Worm (Caenorhabditis elegans) whole organism, mixed stage, embryonic: ENCODE results near the gene F14F8.8.
A peak's percentile ranks its signal among the peaks of the same experiment; 100 is the strongest.

Experiments used
- M03D4.4 ChIP-seq: sonication (generic microtip); optimal IDR thresholded peaks from 2 replicates; lab custom pipeline; 2017; ENCODE audit warnings: mild to moderate bottlenecking, missing genetic modification characterization, missing compliant biosample characterization
- bed-3 ChIP-seq: fragments of 200-800 bp; sonication (Bioruptor generic); optimal IDR thresholded peaks from 3 replicates; lab custom pipeline; 2018; ENCODE audit warnings: mild to moderate bottlenecking, missing genetic modification characterization, moderate library complexity, missing compliant biosample characterization
- blmp-1 ChIP-seq: fragments of 150-350 bp; optimal IDR thresholded peaks from 2 replicates; lab custom pipeline; 2014; ENCODE audit warnings: missing biosample characterization, missing genetic modification characterization
- ceh-39 ChIP-seq: fragments of 150-350 bp; optimal IDR thresholded peaks from 2 replicates; lab custom pipeline; 2014; ENCODE audit warnings: missing biosample characterization, missing genetic modification characterization
- ceh-43 ChIP-seq: fragments of 200-800 bp; sonication (Bioruptor generic); optimal IDR thresholded peaks from 2 replicates; lab custom pipeline; 2018; ENCODE audit warnings: mild to moderate bottlenecking, missing genetic modification characterization, moderate library complexity, missing compliant biosample characterization
- ceh-83 ChIP-seq: fragments of 200-800 bp; sonication (Bioruptor generic); optimal IDR thresholded peaks from 2 replicates; lab custom pipeline; 2018; ENCODE audit warnings: mild to moderate bottlenecking, missing genetic modification characterization, missing compliant biosample characterization
- ces-1 ChIP-seq: fragments of 150-350 bp; optimal IDR thresholded peaks from 2 replicates; lab custom pipeline; 2014; ENCODE audit warnings: missing biosample characterization, missing genetic modification reagents, missing genetic modification characterization
- cnd-1 ChIP-seq: fragments of 200-800 bp; sonication (Bioruptor generic); optimal IDR thresholded peaks from 2 replicates; lab custom pipeline; 2018; ENCODE audit warnings: mild to moderate bottlenecking, missing genetic modification characterization, missing compliant biosample characterization
- drap-1 ChIP-seq: fragments of 200-800 bp; sonication (Bioruptor generic); optimal IDR thresholded peaks from 3 replicates; lab custom pipeline; 2018; ENCODE audit warnings: mild to moderate bottlenecking, missing genetic modification characterization, missing compliant biosample characterization
- elt-1 ChIP-seq: sonication (generic microtip); optimal IDR thresholded peaks from 2 replicates; lab custom pipeline; 2017; ENCODE audit warnings: missing genetic modification characterization, mild to moderate bottlenecking, missing compliant biosample characterization, antibody characterized with exemption, moderate library complexity, borderline replicate concordance; ENCODE audit not compliant: insufficient read depth
- flh-1 ChIP-seq: fragments of 200-800 bp; sonication (Bioruptor generic); optimal IDR thresholded peaks from 2 replicates; lab custom pipeline; 2018; ENCODE audit warnings: mild to moderate bottlenecking, missing genetic modification characterization, moderate library complexity, missing compliant biosample characterization
- hlh-1 ChIP-seq: fragments of 150-350 bp; optimal IDR thresholded peaks from 2 replicates; lab custom pipeline; 2014; ENCODE audit warnings: missing biosample characterization, missing genetic modification reagents, missing genetic modification characterization
- lin-13 ChIP-seq: fragments of 150-350 bp; optimal IDR thresholded peaks from 2 replicates; lab custom pipeline; 2014; ENCODE audit warnings: missing biosample characterization, missing genetic modification characterization
- lsy-2 ChIP-seq: fragments of 150-350 bp; optimal IDR thresholded peaks from 2 replicates; lab custom pipeline; 2014; ENCODE audit warnings: missing biosample characterization, missing genetic modification characterization
- mab-5 ChIP-seq: fragments of 150-350 bp; optimal IDR thresholded peaks from 2 replicates; lab custom pipeline; 2014; ENCODE audit warnings: missing biosample characterization, missing genetic modification characterization
- mep-1 ChIP-seq: fragments of 150-350 bp; optimal IDR thresholded peaks from 2 replicates; lab custom pipeline; 2017; ENCODE audit warnings: missing biosample characterization, missing genetic modification reagents, missing genetic modification characterization, inconsistent platforms
- mls-2 ChIP-seq: sonication (generic microtip); optimal IDR thresholded peaks from 2 replicates; lab custom pipeline; 2016; ENCODE audit warnings: mild to moderate bottlenecking, missing genetic modification characterization, moderate library complexity, missing compliant biosample characterization
- nhr-12 ChIP-seq: fragments of 150-350 bp; optimal IDR thresholded peaks from 2 replicates; lab custom pipeline; 2014; ENCODE audit warnings: missing biosample characterization, missing genetic modification characterization
- nhr-2 ChIP-seq: fragments of 150-350 bp; optimal IDR thresholded peaks from 2 replicates; lab custom pipeline; 2014; ENCODE audit warnings: missing biosample characterization, missing genetic modification characterization
- nhr-76 ChIP-seq: sonication (generic microtip); optimal IDR thresholded peaks from 2 replicates; lab custom pipeline; 2017; ENCODE audit warnings: missing biosample characterization, missing genetic modification characterization
- pha-4 ChIP-seq: fragments of 150-350 bp; optimal IDR thresholded peaks from 2 replicates; lab custom pipeline; 2018; ENCODE audit warnings: missing biosample characterization, missing genetic modification reagents, missing genetic modification characterization
- sem-2 ChIP-seq: fragments of 200-800 bp; sonication (Bioruptor generic); optimal IDR thresholded peaks from 2 replicates; lab custom pipeline; 2018; ENCODE audit warnings: mild to moderate bottlenecking, missing genetic modification characterization, missing compliant biosample characterization
- sptf-1 ChIP-seq: sonication (generic microtip); optimal IDR thresholded peaks from 2 replicates; lab custom pipeline; 2017; ENCODE audit warnings: mild to moderate bottlenecking, missing genetic modification characterization, moderate library complexity, missing compliant biosample characterization
- unc-120 ChIP-seq: sonication (generic microtip); optimal IDR thresholded peaks from 2 replicates; lab custom pipeline; 2017; ENCODE audit warnings: missing genetic modification characterization, missing compliant biosample characterization; ENCODE audit not compliant: poor library complexity, severe bottlenecking
- unc-62 ChIP-seq: fragments of 150-350 bp; optimal IDR thresholded peaks from 2 replicates; lab custom pipeline; 2014; ENCODE audit warnings: missing biosample characterization, missing genetic modification reagents, missing genetic modification characterization
- zip-8 ChIP-seq: fragments of 150-350 bp; optimal IDR thresholded peaks from 2 replicates; lab custom pipeline; 2014; ENCODE audit warnings: missing biosample characterization, missing genetic modification characterization
- ztf-11 ChIP-seq: fragments of 150-350 bp; optimal IDR thresholded peaks from 2 replicates; lab custom pipeline; 2014; ENCODE audit warnings: missing biosample characterization, missing genetic modification characterization

F14F8.8 gene

ce11 chrV:16627962-16628361 lies 44.1 kb downstream of the F14F8.8 start, which contains the start of gene oac-53:
oac-53 (minus strand) TSS chrV:16627970.
- no peak for TF ChIP-seq nhr-12 (tag; lab: Kevin White, UChicago)
- TF ChIP-seq lsy-2 (tag; lab: Kevin White, UChicago): no peak
- TF ChIP-seq sem-2: no peak
- no peak for TF ChIP-seq mep-1 (tag; lab: Kevin White, UChicago)
- no peak for TF ChIP-seq ceh-39 (tag; lab: Kevin White, UChicago)
- no peak for TF ChIP-seq pha-4 (tag; lab: Kevin White, UChicago)
- TF ChIP-seq cnd-1 (tag; lab: Kevin White, UChicago): no peak
- no peak for TF ChIP-seq ceh-83 (GFP tag; lab: Kevin White, UChicago)
- no peak for TF ChIP-seq zip-8 (tag; lab: Kevin White, UChicago)
- TF ChIP-seq drap-1 (GFP tag; lab: Kevin White, UChicago): no peak

DNA sequence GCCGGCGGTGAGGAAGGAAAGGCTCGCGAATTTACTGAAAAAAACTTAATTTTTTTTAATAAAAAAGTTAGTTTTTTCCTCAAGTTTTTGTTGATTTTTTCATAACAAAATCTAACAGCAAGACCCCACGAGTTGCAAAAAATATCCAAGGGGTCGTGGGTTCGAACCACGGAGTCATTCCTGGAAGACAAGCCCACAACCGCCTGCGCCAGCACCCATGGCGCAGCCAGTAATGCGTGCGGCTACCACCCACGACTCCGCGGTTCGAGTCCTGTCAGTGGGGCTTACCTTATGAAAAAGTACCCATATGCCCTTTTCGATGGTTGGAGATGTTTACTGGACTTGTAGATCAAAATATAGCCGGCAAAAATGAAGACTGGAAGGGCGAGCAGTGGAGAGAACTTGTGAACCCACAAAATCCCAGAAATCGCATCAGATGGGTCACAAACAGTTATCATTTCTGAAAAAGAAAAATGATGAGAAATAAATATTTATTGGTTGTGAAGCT lies 49.3 kb downstream of the F14F8.8 start, which contains the start of gene Y70C5A.2:
Gene Y70C5A.2, minus strand, starts transcription at position 458 of the 508 bp plus-strand sequence.
- TF ChIP-seq flh-1 (GFP tag; lab: Kevin White, UChicago): no peak
- no peak for TF ChIP-seq ztf-11 (tag; lab: Kevin White, UChicago)
- TF ChIP-seq M03D4.4 (tag; lab: Kevin White, UChicago): no peak
- no peak for TF ChIP-seq sptf-1 (tag; lab: Kevin White, UChicago)
- TF ChIP-seq bed-3 (GFP tag; lab: Kevin White, UChicago): no peak
- no peak for TF ChIP-seq mls-2 (tag; lab: Kevin White, UChicago)
- no peak for TF ChIP-seq mab-5 (tag; lab: Kevin White, UChicago)
- no peak for TF ChIP-seq nhr-12 (tag; lab: Kevin White, UChicago)

DNA sequence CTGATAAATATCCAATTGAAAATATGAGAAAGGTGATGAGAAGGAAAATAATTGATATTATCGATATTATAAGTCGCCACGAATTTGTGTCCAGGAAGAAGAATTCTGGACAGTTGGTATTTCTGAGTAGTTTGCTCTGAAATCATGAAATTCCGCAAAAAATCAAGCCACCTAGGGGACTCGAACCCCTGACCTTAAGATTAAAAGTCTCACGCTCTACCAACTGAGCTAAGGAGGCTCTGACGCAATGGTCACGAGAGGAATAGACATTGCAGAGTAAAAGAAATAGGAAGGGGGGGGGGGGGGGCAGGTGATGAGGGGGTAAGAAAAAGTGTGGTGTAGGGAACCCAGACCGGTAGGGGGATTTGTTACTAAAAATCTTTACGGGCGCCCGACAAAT lies 50.2 kb downstream of the F14F8.8 start:
- TF ChIP-seq unc-120: no peak
- no peak for TF ChIP-seq mab-5 (tag; lab: Kevin White, UChicago)
- TF ChIP-seq blmp-1 (tag; lab: Kevin White, UChicago): no peak
- peak; percentile 75 for TF ChIP-seq sptf-1 (tag; lab: Kevin White, UChicago)
- TF ChIP-seq mep-1 (tag; lab: Kevin White, UChicago): no peak
- no peak for TF ChIP-seq ceh-43 (GFP tag; lab: Kevin White, UChicago)
- TF ChIP-seq drap-1 (GFP tag; lab: Kevin White, UChicago): peak; percentile 47
- TF ChIP-seq sem-2: peak; percentile 36
- no peak for TF ChIP-seq nhr-76
- peak; percentile 14 for TF ChIP-seq mls-2 (tag; lab: Kevin White, UChicago)
- TF ChIP-seq elt-1 (tag; lab: Kevin White, UChicago): no peak
- TF ChIP-seq zip-8 (tag; lab: Kevin White, UChicago): no peak
- TF ChIP-seq lin-13: no peak
- TF ChIP-seq cnd-1 (tag; lab: Kevin White, UChicago): peak; percentile 51
- TF ChIP-seq hlh-1: peak; percentile 3
- TF ChIP-seq flh-1 (GFP tag; lab: Kevin White, UChicago): peak; percentile 17
- TF ChIP-seq nhr-2: no peak
- no peak for TF ChIP-seq ces-1 (GFP tag; lab: Kevin White, UChicago)
- no peak for TF ChIP-seq unc-62 (GFP tag; lab: Kevin White, UChicago)
- TF ChIP-seq pha-4 (tag; lab: Kevin White, UChicago): no peak
- peak; percentile 66 for TF ChIP-seq M03D4.4 (tag; lab: Kevin White, UChicago)
